Fruit fly (Drosophila melanogaster) whole organism, embryonic: Measurements from ENCODE around the gene CG10431.
A peak's percentile ranks its signal among the peaks of the same experiment; 100 is the strongest.

Source experiments
- Atf-2 ChIP-seq: fragments of 200-800 bp; sonication (Bioruptor generic); optimal IDR thresholded peaks from 2 replicates; lab custom pipeline; 2016; ENCODE audit warnings: missing biosample characterization, missing genetic modification characterization
- CG10959 ChIP-seq: fragments of 200-800 bp; sonication (Bioruptor generic); IDR thresholded peaks from 2 replicates; pipeline ENCODE4 v1.3.6; 2022; ENCODE audit warnings: missing biosample characterization, missing genetic modification characterization
- CG11504 ChIP-seq: fragments of 200-800 bp; sonication (Bioruptor generic); optimal IDR thresholded peaks from 3 replicates; lab custom pipeline; 2019; ENCODE audit warnings: missing biosample characterization, mild to moderate bottlenecking, missing genetic modification characterization, moderate library complexity
- CG12299 ChIP-seq: fragments of 200-800 bp; sonication (Bioruptor generic); optimal IDR thresholded peaks from 2 replicates; lab custom pipeline; 2018; ENCODE audit warnings: missing biosample characterization, mild to moderate bottlenecking, missing genetic modification characterization
- CG13123 ChIP-seq: fragments of 200-800 bp; sonication (Bioruptor generic); optimal IDR thresholded peaks from 2 replicates; lab custom pipeline; 2016; ENCODE audit warnings: missing biosample characterization, missing genetic modification characterization
- CG14441 ChIP-seq: fragments of 200-800 bp; sonication (Bioruptor generic); IDR thresholded peaks from 2 replicates; pipeline ENCODE4 v1.3.6; 2022; ENCODE audit warnings: missing biosample characterization, missing genetic modification characterization
- CG14667 ChIP-seq: fragments of 200-800 bp; sonication (Bioruptor generic); IDR thresholded peaks from 2 replicates; pipeline ENCODE4 v1.3.6; 2022; ENCODE audit warnings: missing biosample characterization, missing genetic modification characterization
- CG15011 ChIP-seq: fragments of 200-800 bp; sonication (Bioruptor generic); optimal IDR thresholded peaks from 3 replicates; lab custom pipeline; 2018; ENCODE audit warnings: missing biosample characterization, mild to moderate bottlenecking, missing genetic modification characterization
- CG15696 ChIP-seq: fragments of 200-800 bp; sonication (Bioruptor generic); optimal IDR thresholded peaks from 2 replicates; lab custom pipeline; 2019; ENCODE audit warnings: missing biosample characterization, mild to moderate bottlenecking, missing genetic modification characterization, moderate library complexity
- CG18011 ChIP-seq: fragments of 200-800 bp; sonication (Bioruptor generic); optimal IDR thresholded peaks from 2 replicates; lab custom pipeline; 2017; ENCODE audit warnings: missing biosample characterization, missing genetic modification characterization, mild to moderate bottlenecking, moderate library complexity, missing genotype
- CG18476 ChIP-seq: fragments of 200-800 bp; sonication (Bioruptor generic); optimal IDR thresholded peaks from 2 replicates; lab custom pipeline; 2016; ENCODE audit warnings: missing biosample characterization, mild to moderate bottlenecking, missing genetic modification characterization
- CG18599 ChIP-seq: fragments of 200-800 bp; sonication (Bioruptor generic); optimal IDR thresholded peaks from 3 replicates; lab custom pipeline; 2017; ENCODE audit warnings: missing biosample characterization, missing genetic modification characterization, mild to moderate bottlenecking, moderate library complexity, missing genetic modification reagents
- CG18619 ChIP-seq: fragments of 200-800 bp; sonication (Bioruptor generic); optimal IDR thresholded peaks from 3 replicates; lab custom pipeline; 2017; ENCODE audit warnings: missing biosample characterization, mild to moderate bottlenecking, missing genetic modification characterization
- CG30431 ChIP-seq: fragments of 200-800 bp; sonication (Bioruptor generic); optimal IDR thresholded peaks from 2 replicates; lab custom pipeline; 2017; ENCODE audit warnings: missing biosample characterization, missing genetic modification characterization
- CG31224 ChIP-seq: fragments of 200-800 bp; sonication (Bioruptor generic); IDR thresholded peaks from 2 replicates; pipeline ENCODE4 v1.3.6; 2022; ENCODE audit warnings: missing biosample characterization, missing genetic modification characterization
- CG32532 ChIP-seq: fragments of 200-800 bp; sonication (Bioruptor generic); IDR thresholded peaks from 2 replicates; pipeline ENCODE4 v1.3.6; 2022; ENCODE audit warnings: missing biosample characterization, missing genetic modification characterization
- CG3281 ChIP-seq: fragments of 200-800 bp; sonication (Bioruptor generic); optimal IDR thresholded peaks from 3 replicates; lab custom pipeline; 2017; ENCODE audit warnings: missing biosample characterization, mild to moderate bottlenecking, missing genetic modification characterization
- CG34376 ChIP-seq: fragments of 200-800 bp; sonication (Bioruptor generic); optimal IDR thresholded peaks from 2 replicates; lab custom pipeline; 2018; ENCODE audit warnings: missing biosample characterization, mild to moderate bottlenecking, missing genetic modification characterization
- CG4282 ChIP-seq: fragments of 200-800 bp; sonication (Bioruptor generic); optimal IDR thresholded peaks from 2 replicates; lab custom pipeline; 2016; ENCODE audit warnings: missing biosample characterization, missing genetic modification characterization
- CG4707 ChIP-seq: fragments of 200-800 bp; sonication (Bioruptor generic); optimal IDR thresholded peaks from 2 replicates; lab custom pipeline; 2018; ENCODE audit warnings: missing biosample characterization, mild to moderate bottlenecking, missing genetic modification characterization, moderate library complexity
- CG5245 ChIP-seq: fragments of 200-800 bp; sonication (Bioruptor generic); optimal IDR thresholded peaks from 3 replicates; lab custom pipeline; 2016; ENCODE audit warnings: missing biosample characterization, missing genetic modification characterization
- CG7372 ChIP-seq: fragments of 200-800 bp; sonication (Bioruptor generic); IDR thresholded peaks from 2 replicates; pipeline ENCODE4 v1.3.6; 2022; ENCODE audit warnings: missing biosample characterization, missing genetic modification characterization
- CG7839 ChIP-seq: fragments of 200-800 bp; sonication (Bioruptor generic); optimal IDR thresholded peaks from 3 replicates; lab custom pipeline; 2018; ENCODE audit warnings: missing biosample characterization, mild to moderate bottlenecking, missing genetic modification characterization, moderate library complexity
- CG8359 ChIP-seq: fragments of 200-800 bp; sonication (Bioruptor generic); optimal IDR thresholded peaks from 2 replicates; lab custom pipeline; 2017; ENCODE audit warnings: missing biosample characterization, mild to moderate bottlenecking, missing genetic modification characterization, borderline replicate concordance
- CG8765 ChIP-seq: fragments of 200-800 bp; sonication (Bioruptor generic); IDR thresholded peaks from 2 replicates; pipeline ENCODE4 v1.3.6; 2022; ENCODE audit warnings: missing biosample characterization, missing genetic modification characterization
- CG9817 ChIP-seq: fragments of 200-800 bp; sonication (Bioruptor generic); optimal IDR thresholded peaks from 2 replicates; lab custom pipeline; 2018; ENCODE audit warnings: missing biosample characterization, mild to moderate bottlenecking, missing genetic modification characterization, moderate library complexity
- ERR ChIP-seq: fragments of 200-800 bp; sonication (Bioruptor generic); optimal IDR thresholded peaks from 2 replicates; lab custom pipeline; 2016; ENCODE audit warnings: missing biosample characterization, missing genetic modification characterization
- Gug ChIP-seq: fragments of 200-800 bp; sonication (Bioruptor generic); IDR thresholded peaks from 4 replicates; pipeline ENCODE4 v1.3.6; 2022; ENCODE audit warnings: missing biosample characterization, missing genetic modification characterization
- HLHmδ ChIP-seq: fragments of 200-800 bp; sonication (Bioruptor generic); optimal IDR thresholded peaks from 2 replicates; lab custom pipeline; 2018; ENCODE audit warnings: missing biosample characterization, mild to moderate bottlenecking, missing genetic modification characterization, moderate library complexity
- Hmr ChIP-seq: fragments of 200-800 bp; sonication (Bioruptor generic); optimal IDR thresholded peaks from 3 replicates; lab custom pipeline; 2017; ENCODE audit warnings: mild to moderate bottlenecking, missing biosample characterization, missing genetic modification reagents, missing genetic modification characterization
- Jarid2 ChIP-seq: fragments of 200-800 bp; sonication (Bioruptor generic); optimal IDR thresholded peaks from 3 replicates; lab custom pipeline; 2017; ENCODE audit warnings: mild to moderate bottlenecking, missing biosample characterization, missing genetic modification reagents, missing genetic modification characterization
- Mad ChIP-seq: fragments of 200-800 bp; sonication (Bioruptor generic); optimal IDR thresholded peaks from 2 replicates; lab custom pipeline; 2016; ENCODE audit warnings: missing biosample characterization, missing genetic modification characterization
- Nf-YA ChIP-seq: fragments of 200-800 bp; sonication (Bioruptor generic); IDR thresholded peaks from 2 replicates; pipeline ENCODE4 v1.3.6; 2022; ENCODE audit warnings: missing biosample characterization, missing genetic modification characterization
- Side ChIP-seq: fragments of 200-800 bp; sonication (Bioruptor generic); optimal IDR thresholded peaks from 2 replicates; lab custom pipeline; 2016; ENCODE audit warnings: missing biosample characterization, missing genetic modification characterization
- Xbp1 ChIP-seq: fragments of 200-800 bp; sonication (Bioruptor generic); optimal IDR thresholded peaks from 3 replicates; lab custom pipeline; 2016; ENCODE audit warnings: missing biosample characterization, mild to moderate bottlenecking, missing genetic modification characterization
- aop ChIP-seq: fragments of 200-800 bp; sonication (Bioruptor generic); IDR thresholded peaks from 2 replicates; pipeline ENCODE4 v1.3.6; 2022; ENCODE audit warnings: missing biosample characterization, missing genetic modification characterization
- az2 ChIP-seq: fragments of 200-800 bp; sonication (Bioruptor generic); optimal IDR thresholded peaks from 3 replicates; lab custom pipeline; 2016; ENCODE audit warnings: missing biosample characterization, missing genetic modification characterization
- bbx ChIP-seq: fragments of 200-800 bp; sonication (Bioruptor generic); IDR thresholded peaks from 2 replicates; pipeline ENCODE4 v1.3.6; 2022; ENCODE audit warnings: missing biosample characterization, missing genetic modification characterization; ENCODE audit not compliant: partially characterized antibody
- dimm ChIP-seq: fragments of 200-800 bp; sonication (Bioruptor generic); IDR thresholded peaks from 2 replicates; pipeline ENCODE4 v1.3.6; 2022; ENCODE audit warnings: missing biosample characterization, missing genetic modification characterization
- fd3F ChIP-seq: fragments of 200-800 bp; sonication (Bioruptor generic); optimal IDR thresholded peaks from 2 replicates; lab custom pipeline; 2018; ENCODE audit warnings: missing biosample characterization, mild to moderate bottlenecking, missing genetic modification characterization, moderate library complexity
- hkb ChIP-seq, 2 experiments: fragments of 200-800 bp in 1 of 2; fragments of >200 bp in 1 of 2; sonication (Bioruptor generic) in 1 of 2; IDR thresholded peaks in 1 of 2; optimal IDR thresholded peaks in 1 of 2; 2 replicates each; pipeline versions ENCODE4 v1.3.6 to Lab custom; 2017 to 2022; ENCODE audit warnings: missing biosample characterization in 1 of 2, missing genetic modification characterization in 1 of 2
- ken ChIP-seq: fragments of 200-800 bp; sonication (Bioruptor generic); IDR thresholded peaks from 3 replicates; pipeline ENCODE4 v1.3.6; 2022; ENCODE audit warnings: missing biosample characterization, missing genetic modification characterization
- oc ChIP-seq: fragments of 200-800 bp; sonication (Bioruptor generic); optimal IDR thresholded peaks from 2 replicates; lab custom pipeline; 2018; ENCODE audit warnings: missing biosample characterization, mild to moderate bottlenecking, missing genetic modification characterization, moderate library complexity
- p53 ChIP-seq: fragments of 200-800 bp; sonication (Bioruptor generic); optimal IDR thresholded peaks from 2 replicates; lab custom pipeline; 2016; ENCODE audit warnings: missing biosample characterization, missing genetic modification characterization
- pan ChIP-seq, 4 experiments: fragments of >200 bp in 3 of 4; fragments of 200-800 bp in 1 of 4; sonication (Bioruptor generic) in 1 of 4; optimal IDR thresholded peaks in 3 of 4; IDR thresholded peaks in 1 of 4; 2 replicates each; pipeline versions ENCODE4 v1.3.6 to Lab custom; 2017 to 2022; ENCODE audit warnings: missing biosample characterization in 2 of 4, missing genetic modification characterization in 2 of 4, mixed read lengths in 1 of 4
- phol ChIP-seq: fragments of 200-800 bp; sonication (Bioruptor generic); optimal IDR thresholded peaks from 3 replicates; lab custom pipeline; 2018; ENCODE audit warnings: missing biosample characterization, mild to moderate bottlenecking, missing genetic modification characterization, moderate library complexity
- trh ChIP-seq: fragments of 200-800 bp; sonication (Bioruptor generic); optimal IDR thresholded peaks from 2 replicates; lab custom pipeline; 2016; ENCODE audit warnings: missing biosample characterization, missing genetic modification characterization
- tx ChIP-seq: fragments of 200-800 bp; sonication (Bioruptor generic); optimal IDR thresholded peaks from 2 replicates; lab custom pipeline; 2016; ENCODE audit warnings: missing biosample characterization, missing genetic modification characterization
- wek ChIP-seq: fragments of 200-800 bp; sonication (Bioruptor generic); optimal IDR thresholded peaks from 3 replicates; lab custom pipeline; 2018; ENCODE audit warnings: missing biosample characterization, mild to moderate bottlenecking, missing genetic modification characterization, moderate library complexity

Gene CG10431

dm6 chr2L:18968370-18969105 is 6.0 kb upstream of the CG10431 start, which contains the start of the genes Nak and Tango6 (continued):
- TF ChIP-seq fd3F (GFP tag; lab: Kevin White, UChicago) (no peak), CG15696 (tag; lab: Kevin White, UChicago) (no peak), CG13123 (no peak), CG34376 (GFP tag; lab: Kevin White, UChicago) (peak; percentile 37), ERR (GFP tag; lab: Kevin White, UChicago) (no peak), CG7839 (peak; percentile 16), CG12299 (no peak), aop (GFP tag; lab: Robert Waterston, UW) (no peak), oc (tag; lab: Kevin White, UChicago) (no peak), CG14667 (GFP tag; lab: Robert Waterston, UW) (no peak), bbx (GFP tag; lab: Robert Waterston, UW) (peak; percentile 83), trh (GFP tag; lab: Kevin White, UChicago) (no peak), CG7372 (GFP tag; lab: Robert Waterston, UW) (no peak), dimm (GFP tag; lab: Robert Waterston, UW) (no peak), CG30431 (no peak), CG3281 (GFP tag; lab: Kevin White, UChicago) (no peak), Nf-YA (no peak), CG15011 (GFP tag; lab: Kevin White, UChicago) (no peak), CG8765 (GFP tag; lab: Robert Waterston, UW) (no peak), CG18599 (peak; percentile 9), CG4707 (GFP tag; lab: Kevin White, UChicago) (no peak), CG8359 (GFP tag; lab: Kevin White, UChicago) (no peak), CG32532 (no peak; the same call in 1 of the 2 replicates), CG18476 (GFP tag; lab: Kevin White, UChicago) (peak; percentile 29), hkb (optimal IDR thresholded peaks at IDR 0.05; lab: Kevin White, UChicago) (peak; percentile 90), hkb (GFP tag; IDR thresholded peaks at IDR 0.05; lab: Robert Waterston, UW) (no peak), az2 (GFP tag; lab: Kevin White, UChicago) (no peak), tx (GFP tag; lab: Kevin White, UChicago) (no peak), HLHmδ (no peak), CG5245 (GFP tag; lab: Kevin White, UChicago) (no peak), phol (tag; lab: Kevin White, UChicago) (peak; percentile 68), Mad (no peak), p53 (GFP tag; lab: Kevin White, UChicago) (peak; percentile 33), Side (GFP tag; lab: Kevin White, UChicago) (no peak), Gug (GFP tag; lab: Robert Waterston, UW) (no peak), wek (GFP tag; lab: Kevin White, UChicago) (no peak), CG10959 (GFP tag; lab: Robert Waterston, UW) (no peak), CG18011 (no peak), Xbp1 (GFP tag; lab: Kevin White, UChicago) (peak; percentile 23), CG9817 (tag; lab: Kevin White, UChicago) (no peak), CG31224 (GFP tag; lab: Robert Waterston, UW) (no peak), CG18619 (no peak), ken (GFP tag; lab: Robert Waterston, UW) (no peak), CG14441 (GFP tag; lab: Robert Waterston, UW) (no peak), CG11504 (peak; percentile 65), pan (optimal IDR thresholded peaks at IDR 0.05; lab: Kevin White, UChicago) (no peak), pan (GFP tag; optimal IDR thresholded peaks at IDR 0.05 in 1 of 2, IDR thresholded peaks at IDR 0.05 in 1 of 2) (no peak), Atf-2 (GFP tag; lab: Kevin White, UChicago) (peak; percentile 44), Jarid2 (no peak), CG4282 (GFP tag; lab: Kevin White, UChicago) (no peak), Hmr (GFP tag; lab: Kevin White, UChicago) (peak; percentile 33)
